Worm (Caenorhabditis elegans) whole organism, dauer: ENCODE measurements around the gene C36B7.3.

Experiments
- unc-62 ChIP-seq: sonication (generic microtip); optimal IDR thresholded peaks from 2 replicates; lab custom pipeline; 2017; ENCODE audit warnings: missing biosample characterization, missing genetic modification reagents, missing genetic modification characterization

Gene C36B7.3

ce11 chrX:7101477-7101876 lies at the start of gene C36B7.3:
C36B7.3 (plus strand) TSS chrX:7101777.
- TF ChIP-seq unc-62 (GFP tag; lab: Kevin White, UChicago) = no peak

ce11 chrX:7057357-7057756 lies 44.2 kb upstream of the C36B7.3 start, which contains the start of gene B0403.5:
B0403.5 (plus strand) TSS chrX:7057724.
- no peak for TF ChIP-seq unc-62 (GFP tag; lab: Kevin White, UChicago)

ce11 chrX:7061265-7061664 lies 40.3 kb upstream of the C36B7.3 start:
- no peak for TF ChIP-seq unc-62 (GFP tag; lab: Kevin White, UChicago)

- no peak for TF ChIP-seq unc-62 (GFP tag; lab: Kevin White, UChicago)
These were observed 38.3 kb upstream of the C36B7.3 start, which contains the start of gene B0403.3 for ce11 chrX:7063236-7063635. B0403.3 (minus strand) TSS chrX:7063336.

ce11 chrX:7066003-7066402 lies 35.6 kb upstream of the C36B7.3 start:
- no peak for TF ChIP-seq unc-62 (GFP tag; lab: Kevin White, UChicago)

ce11 chrX:7067250-7067958 lies 34.2 kb upstream of the C36B7.3 start:
- TF ChIP-seq unc-62 (GFP tag; lab: Kevin White, UChicago) = no peak

- no peak for TF ChIP-seq unc-62 (GFP tag; lab: Kevin White, UChicago)
These were observed 33.2 kb upstream of the C36B7.3 start, which contains the start of gene pdi-6 for ce11 chrX:7068400-7068799. pdi-6 (minus strand) TSS chrX:7068563.

ce11 chrX:7075250-7075649 lies 26.3 kb upstream of the C36B7.3 start, which contains the start of gene B0403.6:
B0403.6 (minus strand) TSS chrX:7075350.
- no peak for TF ChIP-seq unc-62 (GFP tag; lab: Kevin White, UChicago)

- no peak for TF ChIP-seq unc-62 (GFP tag; lab: Kevin White, UChicago)
These were observed 25.1 kb upstream of the C36B7.3 start for ce11 chrX:7076485-7076884.

- TF ChIP-seq unc-62 (GFP tag; lab: Kevin White, UChicago) = no peak
These were observed 16.5 kb upstream of the C36B7.3 start, which contains the start of gene Y1B5A.1 for ce11 chrX:7085067-7085466. Y1B5A.1 (plus strand) TSS chrX:7085367.

- TF ChIP-seq unc-62 (GFP tag; lab: Kevin White, UChicago) = no peak
These were observed 15.7 kb upstream of the C36B7.3 start, which contains the start of gene C36B7.4 for ce11 chrX:7085912-7086311. C36B7.4 (minus strand) TSS chrX:7086012.

ce11 chrX:7096349-7096748 lies 5.2 kb upstream of the C36B7.3 start, which contains the start of gene C36B7.5:
C36B7.5 (minus strand) TSS chrX:7096449.
- TF ChIP-seq unc-62 (GFP tag; lab: Kevin White, UChicago) = no peak

- no peak for TF ChIP-seq unc-62 (GFP tag; lab: Kevin White, UChicago)
These were observed 2.5 kb upstream of the C36B7.3 start for ce11 chrX:7099049-7099448.

- no peak for TF ChIP-seq unc-62 (GFP tag; lab: Kevin White, UChicago)
These were observed 1.3 kb upstream of the C36B7.3 start, which contains the start of gene C36B7.6 for ce11 chrX:7100290-7100689. C36B7.6 (minus strand) TSS chrX:7100338.

- no peak for TF ChIP-seq unc-62 (GFP tag; lab: Kevin White, UChicago)
These were observed 4.5 kb downstream of the C36B7.3 start, which contains the start of gene C36B7.2 for ce11 chrX:7106103-7106502. C36B7.2 (plus strand) TSS chrX:7106403.

- TF ChIP-seq unc-62 (GFP tag; lab: Kevin White, UChicago) = no peak
These were observed 11.0 kb downstream of the C36B7.3 start, which contains the start of gene C36B7.1 for ce11 chrX:7112589-7112988. C36B7.1 (plus strand) TSS chrX:7112889.

ce11 chrX:7116896-7117295 lies 15.3 kb downstream of the C36B7.3 start, which contains the start of gene hen-1:
hen-1 (minus strand) TSS chrX:7116996.
- no peak for TF ChIP-seq unc-62 (GFP tag; lab: Kevin White, UChicago)
